Fruit fly (Drosophila melanogaster) whole organism, pupa: ENCODE data around the gene M1BP.

ENCODE experiments used
- CG12605 ChIP-seq: fragments of 200-800 bp; sonication (Bioruptor generic); IDR thresholded peaks from 2 replicates; pipeline ENCODE4 v1.3.6; 2022; ENCODE audit warnings: missing biosample characterization, missing genetic modification characterization
- CG14655 ChIP-seq: fragments of 200-800 bp; sonication (Bioruptor generic); optimal IDR thresholded peaks from 3 replicates; lab custom pipeline; 2017; ENCODE audit warnings: mild to moderate bottlenecking, missing biosample characterization, missing genetic modification reagents, missing genetic modification characterization
- CG17806 ChIP-seq: fragments of 200-800 bp; sonication (Bioruptor generic); optimal IDR thresholded peaks from 2 replicates; lab custom pipeline; 2018; ENCODE audit warnings: missing biosample characterization, mild to moderate bottlenecking, missing genetic modification characterization, moderate library complexity
- CG32121 ChIP-seq: fragments of 200-800 bp; sonication (Bioruptor generic); IDR thresholded peaks from 2 replicates; pipeline ENCODE4 v1.3.6; 2022; ENCODE audit warnings: missing biosample characterization, missing genetic modification characterization
- CG8159 ChIP-seq: fragments of 200-800 bp; sonication (Bioruptor generic); optimal IDR thresholded peaks from 3 replicates; lab custom pipeline; 2018; ENCODE audit warnings: missing biosample characterization, mild to moderate bottlenecking, missing genetic modification characterization, moderate library complexity
- CG9948 ChIP-seq: fragments of 200-800 bp; sonication (Bioruptor generic); optimal IDR thresholded peaks from 2 replicates; lab custom pipeline; 2018; ENCODE audit warnings: missing biosample characterization, mild to moderate bottlenecking, missing genetic modification characterization, moderate library complexity
- D1 ChIP-seq: fragments of 200-800 bp; sonication (Bioruptor generic); optimal IDR thresholded peaks from 2 replicates; lab custom pipeline; 2018; ENCODE audit warnings: missing biosample characterization, mild to moderate bottlenecking, missing genetic modification characterization, moderate library complexity
- gl ChIP-seq: fragments of 200-800 bp; sonication (Bioruptor generic); optimal IDR thresholded peaks from 2 replicates; lab custom pipeline; 2018; ENCODE audit warnings: missing biosample characterization, mild to moderate bottlenecking, missing genetic modification characterization

DNA sequence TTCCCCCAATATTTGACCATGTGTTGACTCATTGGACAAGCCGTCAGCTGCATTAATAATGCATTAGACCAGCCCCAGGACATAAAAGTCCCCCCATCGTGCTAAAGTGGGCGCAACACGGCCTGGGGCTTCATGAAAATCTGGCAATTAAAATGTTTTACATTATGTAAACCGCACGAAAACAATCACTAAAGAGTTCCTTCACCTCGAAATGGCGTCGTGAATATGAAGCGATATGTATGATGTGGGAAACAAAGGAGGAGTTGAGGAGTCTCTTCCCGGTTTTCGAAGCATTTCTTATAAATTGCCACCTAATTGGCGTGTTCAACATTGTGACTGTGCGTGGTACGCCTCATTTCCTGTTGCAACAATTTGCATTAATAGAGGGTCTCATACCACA lies 11.2 kb upstream of the M1BP start:
- TF ChIP-seq gl (tag; lab: Kevin White, UChicago): no peak
- no peak for TF ChIP-seq CG9948
- no peak for TF ChIP-seq CG8159 (tag; lab: Kevin White, UChicago)
- no peak for TF ChIP-seq CG14655 (GFP tag; lab: Kevin White, UChicago)
- TF ChIP-seq CG12605 (GFP tag; lab: Robert Waterston, UW): no peak
- TF ChIP-seq CG17806 (tag; lab: Kevin White, UChicago): no peak
- no peak for TF ChIP-seq D1 (tag; lab: Kevin White, UChicago)
- TF ChIP-seq CG32121 (GFP tag; lab: Robert Waterston, UW): no peak
